Worm (Caenorhabditis elegans) whole organism, late embryonic: ENCODE results near the gene lipl-6.

Experiments
- C08G9.2 ChIP-seq: sonication (generic microtip); optimal IDR thresholded peaks from 2 replicates; lab custom pipeline; 2016; ENCODE audit warnings: mild to moderate bottlenecking, missing genetic modification characterization, moderate library complexity, missing compliant biosample characterization
- T23F11.4 ChIP-seq: fragments of 200-800 bp; sonication (Bioruptor generic); optimal IDR thresholded peaks from 2 replicates; lab custom pipeline; 2018; ENCODE audit warnings: mild to moderate bottlenecking, missing genetic modification characterization, missing compliant biosample characterization
- ahr-1 ChIP-seq: sonication (generic microtip); optimal IDR thresholded peaks from 2 replicates; lab custom pipeline; 2016; ENCODE audit warnings: missing genetic modification characterization, missing compliant biosample characterization
- ama-1 ChIP-seq: fragments of 150-350 bp; optimal IDR thresholded peaks from 2 replicates; lab custom pipeline; 2014
- ceh-14 ChIP-seq: sonication (generic microtip); optimal IDR thresholded peaks from 2 replicates; lab custom pipeline; 2016; ENCODE audit warnings: missing genotype, missing genetic modification characterization, missing compliant biosample characterization
- ceh-18 ChIP-seq: sonication (generic microtip); optimal IDR thresholded peaks from 2 replicates; lab custom pipeline; 2016; ENCODE audit warnings: missing genetic modification characterization, missing compliant biosample characterization
- ceh-19 ChIP-seq: fragments of 200-800 bp; sonication (Bioruptor generic); optimal IDR thresholded peaks from 2 replicates; lab custom pipeline; 2018; ENCODE audit warnings: mild to moderate bottlenecking, missing genetic modification characterization, missing compliant biosample characterization
- ceh-2 ChIP-seq: sonication (generic microtip); optimal IDR thresholded peaks from 2 replicates; lab custom pipeline; 2016; ENCODE audit warnings: missing genotype, missing genetic modification characterization, missing compliant biosample characterization
- ceh-45 ChIP-seq: fragments of 200-800 bp; sonication (Bioruptor generic); IDR thresholded peaks from 2 replicates; pipeline ENCODE4 v1.3.6; 2022; ENCODE audit warnings: missing genetic modification reagents, missing genetic modification characterization, missing compliant biosample characterization
- elt-2 ChIP-seq: sonication (generic microtip); optimal IDR thresholded peaks from 2 replicates; lab custom pipeline; 2016; ENCODE audit warnings: missing genetic modification reagents, missing genetic modification characterization, missing compliant biosample characterization
- ets-4 ChIP-seq: sonication (generic microtip); optimal IDR thresholded peaks from 2 replicates; lab custom pipeline; 2016; ENCODE audit warnings: missing genetic modification characterization, missing compliant biosample characterization
- fkh-10 ChIP-seq: fragments of 150-350 bp; optimal IDR thresholded peaks from 2 replicates; lab custom pipeline; 2014; ENCODE audit warnings: missing biosample characterization, missing genetic modification reagents, missing genetic modification characterization
- fkh-6 ChIP-seq: sonication (generic microtip); optimal IDR thresholded peaks from 2 replicates; lab custom pipeline; 2016; ENCODE audit warnings: missing genetic modification characterization, missing compliant biosample characterization
- hlh-30 ChIP-seq: sonication (generic microtip); optimal IDR thresholded peaks from 2 replicates; lab custom pipeline; 2017; ENCODE audit warnings: antibody characterized with exemption, missing genetic modification characterization, missing compliant biosample characterization; ENCODE audit not compliant: insufficient read depth
- hlh-6 ChIP-seq: sonication (generic microtip); optimal IDR thresholded peaks from 2 replicates; lab custom pipeline; 2016; ENCODE audit warnings: missing genotype, missing genetic modification characterization, missing compliant biosample characterization
- lim-6 ChIP-seq: sonication (generic microtip); optimal IDR thresholded peaks from 2 replicates; lab custom pipeline; 2016; ENCODE audit warnings: missing genetic modification characterization, missing compliant biosample characterization
- lin-11 ChIP-seq: fragments of 200-800 bp; sonication (Bioruptor generic); optimal IDR thresholded peaks from 2 replicates; lab custom pipeline; 2018; ENCODE audit warnings: mild to moderate bottlenecking, missing genetic modification characterization, missing compliant biosample characterization
- madf-2 ChIP-seq: sonication (generic microtip); optimal IDR thresholded peaks from 2 replicates; lab custom pipeline; 2017; ENCODE audit warnings: missing genetic modification characterization, missing compliant biosample characterization
- mec-3 ChIP-seq: sonication (generic microtip); optimal IDR thresholded peaks from 2 replicates; lab custom pipeline; 2016; ENCODE audit warnings: borderline replicate concordance, missing genetic modification characterization, missing compliant biosample characterization
- nhr-11 ChIP-seq: fragments of 150-350 bp; optimal IDR thresholded peaks from 2 replicates; lab custom pipeline; 2014; ENCODE audit warnings: missing biosample characterization, missing genetic modification characterization
- npax-4 ChIP-seq: sonication (generic microtip); optimal IDR thresholded peaks from 2 replicates; lab custom pipeline; 2016; ENCODE audit warnings: missing genetic modification characterization, missing compliant biosample characterization
- odd-2 ChIP-seq: sonication (generic microtip); optimal IDR thresholded peaks from 2 replicates; lab custom pipeline; 2017; ENCODE audit warnings: antibody characterized with exemption, mild to moderate bottlenecking, missing genetic modification characterization, missing compliant biosample characterization
- pag-3 ChIP-seq: sonication (generic microtip); optimal IDR thresholded peaks from 2 replicates; lab custom pipeline; 2016; ENCODE audit warnings: missing compliant biosample characterization, missing genetic modification characterization, borderline replicate concordance
- pha-2 ChIP-seq: sonication (generic microtip); optimal IDR thresholded peaks from 2 replicates; lab custom pipeline; 2017; ENCODE audit warnings: mild to moderate bottlenecking, missing genetic modification characterization, missing compliant biosample characterization
- pqm-1 ChIP-seq: sonication (generic microtip); optimal IDR thresholded peaks from 2 replicates; lab custom pipeline; 2016; ENCODE audit warnings: missing genetic modification characterization, missing compliant biosample characterization
- sdc-2 ChIP-seq: sonication (generic microtip); optimal IDR thresholded peaks from 2 replicates; lab custom pipeline; 2016; ENCODE audit warnings: missing genotype, missing genetic modification characterization, missing compliant biosample characterization
- sox-4 ChIP-seq: sonication (generic microtip); optimal IDR thresholded peaks from 2 replicates; lab custom pipeline; 2017; ENCODE audit warnings: mild to moderate bottlenecking, missing genetic modification characterization, inconsistent platforms, missing compliant biosample characterization
- syd-9 ChIP-seq: sonication (generic microtip); optimal IDR thresholded peaks from 2 replicates; lab custom pipeline; 2016; ENCODE audit warnings: mild to moderate bottlenecking, missing genetic modification characterization, moderate library complexity, missing compliant biosample characterization
- tbx-2 ChIP-seq: sonication (generic microtip); optimal IDR thresholded peaks from 2 replicates; lab custom pipeline; 2016; ENCODE audit warnings: missing genetic modification characterization, missing compliant biosample characterization
- ttx-3 ChIP-seq: sonication (generic microtip); optimal IDR thresholded peaks from 2 replicates; lab custom pipeline; 2016; ENCODE audit warnings: missing genetic modification reagents, missing genetic modification characterization, missing compliant biosample characterization
- unc-3 ChIP-seq, 2 experiments: fragments of 200-800 bp in 1 of 2; sonication (Bioruptor generic) in 1 of 2; sonication (generic microtip) in 1 of 2; conservative IDR thresholded peaks in 1 of 2; optimal IDR thresholded peaks in 1 of 2; 2 replicates each; pipeline versions ENCODE4 v1.3.6 to Lab custom; 2016 to 2022; ENCODE audit warnings: missing compliant biosample characterization in 2 of 2, missing genetic modification characterization in 2 of 2, missing genetic modification reagents in 1 of 2
- unc-42 ChIP-seq: sonication (generic microtip); optimal IDR thresholded peaks from 2 replicates; lab custom pipeline; 2016; ENCODE audit warnings: missing genotype, missing genetic modification characterization, missing compliant biosample characterization
- unc-55 ChIP-seq: sonication (generic microtip); optimal IDR thresholded peaks from 2 replicates; lab custom pipeline; 2017; ENCODE audit warnings: missing biosample characterization, missing genetic modification reagents, missing genetic modification characterization
- unc-86 ChIP-seq: sonication (generic microtip); optimal IDR thresholded peaks from 2 replicates; lab custom pipeline; 2016; ENCODE audit warnings: missing genetic modification characterization, missing compliant biosample characterization
- zip-5 ChIP-seq: sonication (generic microtip); optimal IDR thresholded peaks from 2 replicates; lab custom pipeline; 2016; ENCODE audit warnings: missing genetic modification characterization, missing compliant biosample characterization

lipl-6 gene

ce11 chrV:6900814-6901592 is 33.1 kb downstream of the lipl-6 start:
- TF ChIP-seq mec-3 = no peak
- no peak for TF ChIP-seq pag-3
- TF ChIP-seq hlh-6 = no peak
- no peak for TF ChIP-seq ama-1 (lab: Kevin White, UChicago)
- TF ChIP-seq odd-2 (tag; lab: Kevin White, UChicago) = no peak
- no peak for TF ChIP-seq lim-6
- TF ChIP-seq ceh-14 (tag; lab: Kevin White, UChicago) = no peak
- TF ChIP-seq ets-4 (tag; lab: Kevin White, UChicago) = no peak
- no peak for TF ChIP-seq npax-4 (tag; lab: Kevin White, UChicago)
- no peak for TF ChIP-seq unc-3 (GFP tag; conservative IDR thresholded peaks at IDR 0.05; lab: Robert Waterston, UW)
- TF ChIP-seq unc-3 (tag; optimal IDR thresholded peaks at IDR 0.05; lab: Kevin White, UChicago) = no peak
- TF ChIP-seq T23F11.4 (GFP tag; lab: Kevin White, UChicago) = no peak
- TF ChIP-seq ahr-1 (tag; lab: Kevin White, UChicago) = no peak

ce11 chrV:6900173-6900638 is 33.9 kb downstream of the lipl-6 start, which contains the start of gene odc-1:
odc-1 (minus strand) TSS chrV:6900223.
- TF ChIP-seq elt-2 (peak; percentile 65), ceh-45 (GFP tag; lab: Robert Waterston, UW) (no peak), hlh-30 (tag; lab: Kevin White, UChicago) (no peak), ceh-2 (tag; lab: Kevin White, UChicago) (peak; percentile 1), hlh-6 (no peak)

ce11 chrV:6896700-6897099 is 37.4 kb downstream of the lipl-6 start, which contains the start of gene K11C4.1:
K11C4.1 (plus strand) TSS chrV:6897000.
- TF ChIP-seq ceh-18 (tag; lab: Kevin White, UChicago) (no peak), ceh-2 (tag; lab: Kevin White, UChicago) (no peak), madf-2 (tag; lab: Kevin White, UChicago) (no peak), zip-5 (tag; lab: Kevin White, UChicago) (no peak), lin-11 (tag; lab: Kevin White, UChicago) (no peak), sox-4 (no peak), unc-42 (tag; lab: Kevin White, UChicago) (no peak), pqm-1 (tag; lab: Kevin White, UChicago) (no peak), elt-2 (no peak), C08G9.2 (tag; lab: Kevin White, UChicago) (no peak), tbx-2 (tag; lab: Kevin White, UChicago) (no peak)

ce11 chrV:6894778-6895177 is 39.3 kb downstream of the lipl-6 start, which contains the start of gene K11C4.2:
K11C4.2 (plus strand) TSS chrV:6895078.
- no peak for TF ChIP-seq elt-2
- no peak for TF ChIP-seq unc-55 (GFP tag; lab: Kevin White, UChicago)
- no peak for TF ChIP-seq nhr-11 (tag; lab: Kevin White, UChicago)
- TF ChIP-seq ama-1 (lab: Kevin White, UChicago) = no peak
- no peak for TF ChIP-seq ceh-19 (GFP tag; lab: Kevin White, UChicago)
- TF ChIP-seq ets-4 (tag; lab: Kevin White, UChicago) = no peak
- TF ChIP-seq ttx-3 (tag; lab: Kevin White, UChicago) = no peak
- TF ChIP-seq pha-2 (tag; lab: Kevin White, UChicago) = no peak
- TF ChIP-seq ceh-14 (tag; lab: Kevin White, UChicago) = no peak
- TF ChIP-seq sdc-2 = no peak
- no peak for TF ChIP-seq T23F11.4 (GFP tag; lab: Kevin White, UChicago)
- no peak for TF ChIP-seq syd-9 (tag; lab: Kevin White, UChicago)
- TF ChIP-seq fkh-6 (tag; lab: Kevin White, UChicago) = no peak
- no peak for TF ChIP-seq unc-86
- no peak for TF ChIP-seq fkh-10
- no peak for TF ChIP-seq madf-2 (tag; lab: Kevin White, UChicago)
- no peak for TF ChIP-seq ahr-1 (tag; lab: Kevin White, UChicago)
